Worm (Caenorhabditis elegans) whole organism, L3 larva: Measurements from ENCODE around the gene C04G6.2.

Source experiments
- nhr-23 ChIP-seq: fragments of 150-350 bp; optimal IDR thresholded peaks from 2 replicates; lab custom pipeline; 2014; ENCODE audit warnings: missing biosample characterization, missing genetic modification reagents, missing genetic modification characterization
- ztf-11 ChIP-seq: fragments of 150-350 bp; optimal IDR thresholded peaks from 2 replicates; lab custom pipeline; 2014; ENCODE audit warnings: missing biosample characterization, missing genetic modification characterization

DNA sequence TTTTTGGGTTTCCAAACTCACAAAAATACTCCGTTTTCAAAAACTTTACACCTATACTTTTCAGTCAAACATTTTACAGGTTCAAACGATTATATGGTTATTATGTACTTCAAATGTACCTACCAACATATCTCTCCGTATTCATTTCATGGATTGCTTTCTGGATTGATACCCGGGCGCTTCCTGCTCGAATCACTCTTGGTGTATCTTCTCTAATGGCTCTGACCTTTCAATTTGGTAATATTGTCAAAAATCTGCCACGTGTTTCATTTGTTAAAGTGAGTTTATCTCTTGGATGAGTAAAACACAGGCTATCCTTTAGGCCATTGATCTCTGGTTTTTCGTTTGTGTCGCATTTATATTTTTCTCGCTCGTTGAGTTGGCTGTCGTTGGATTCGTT lies 38.8 kb downstream of the C04G6.2 start:
- TF ChIP-seq nhr-23 (tag; lab: Kevin White, UChicago) (no peak), ztf-11 (tag; lab: Kevin White, UChicago) (no peak)
